Worm (Caenorhabditis elegans): Measurements from ENCODE around the gene unc-98.

DNA sequence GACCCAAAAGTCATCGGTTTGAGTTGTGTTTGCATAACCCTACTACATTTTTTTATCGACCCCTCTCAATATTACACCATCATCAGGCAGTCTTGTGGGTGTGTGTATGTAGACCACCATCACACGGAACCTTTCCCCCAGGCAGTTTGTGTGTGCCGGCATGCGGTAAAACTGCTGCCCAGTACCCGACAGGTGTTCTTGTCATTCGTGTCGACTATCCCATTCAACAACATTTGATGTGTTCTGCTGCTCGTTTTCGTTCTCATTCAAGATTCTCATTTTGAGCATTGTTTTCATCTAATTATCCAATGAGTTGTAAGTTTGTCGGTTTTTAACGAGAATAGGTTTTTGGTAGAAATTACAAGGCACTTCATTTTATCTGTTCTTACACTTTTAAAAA, 50.8 kb downstream of the unc-98 start:
- TF ChIP-seq mab-5 (tag; optimal IDR thresholded peaks at IDR 0.05) (no peak), ztf-11 (tag; optimal IDR thresholded peaks at IDR 0.05) (no peak), elt-3 (tag; optimal IDR thresholded peaks at IDR 0.05) (no peak), nhr-237 (tag; optimal IDR thresholded peaks at IDR 0.05) (no peak), bed-3 (GFP tag; optimal IDR thresholded peaks at IDR 0.05) (no peak), mep-1 (tag; optimal IDR thresholded peaks at IDR 0.05) (no peak), unc-120 (tag; optimal IDR thresholded peaks at IDR 0.05; ENCODE audit: poor library complexity, severe bottlenecking) (no peak)
